Fruit fly (Drosophila melanogaster): ENCODE results near the gene mRpS2.

mRpS2 gene

DNA sequence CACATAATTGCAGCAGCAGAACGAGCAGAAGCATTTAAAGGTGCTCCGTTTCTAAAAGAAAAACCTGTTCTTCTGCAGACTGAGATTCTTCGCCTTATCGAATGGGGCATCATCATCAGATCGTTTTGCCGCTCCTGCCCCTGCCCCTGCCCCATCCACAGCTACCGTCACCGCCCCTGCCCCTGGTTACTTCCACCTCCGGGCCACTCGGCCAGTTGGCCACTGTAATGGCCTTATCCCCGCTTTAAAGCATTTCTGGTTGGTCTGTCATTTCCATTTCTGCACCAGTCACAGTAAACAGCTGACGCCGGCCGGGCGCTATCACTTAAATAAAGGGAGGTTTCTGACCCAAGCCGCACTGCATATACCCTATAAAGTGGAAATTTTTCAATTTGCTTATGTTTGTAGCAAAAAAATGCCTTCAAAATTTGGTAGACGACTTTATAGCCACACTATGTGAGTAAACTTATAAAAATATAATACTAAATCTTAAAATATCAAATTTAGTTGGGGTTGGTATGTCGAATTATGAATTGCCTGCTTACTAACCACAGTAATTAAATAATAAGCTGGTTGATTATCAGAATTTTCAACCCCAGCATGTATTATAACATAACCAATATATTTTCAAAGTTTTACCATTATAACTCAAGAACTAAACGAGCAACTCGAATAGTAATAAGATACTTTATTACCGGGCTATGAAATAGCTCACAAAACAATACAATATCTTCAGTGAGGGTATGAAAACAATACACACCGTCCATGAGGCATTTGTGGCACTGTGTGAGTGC, 39.3 kb downstream of the mRpS2 start:
- TF ChIP-seq Vsx2 (GFP tag; optimal IDR thresholded peaks at IDR 0.05; ENCODE audit: partially characterized antibody) (no peak), OdsH (GFP tag; optimal IDR thresholded peaks at IDR 0.05) (peak; percentile 68), CG9705 (GFP tag; optimal IDR thresholded peaks at IDR 0.05) (peak; percentile 60), woc (GFP tag; optimal IDR thresholded peaks at IDR 0.05) (peak; percentile 93), psq (GFP tag; optimal IDR thresholded peaks at IDR 0.05) (peak; percentile 69), pan (optimal IDR thresholded peaks at IDR 0.05) (no peak), h (GFP tag; optimal IDR thresholded peaks at IDR 0.05) (peak; percentile 58), Hnf4 (GFP tag; optimal IDR thresholded peaks at IDR 0.05) (peak; percentile 49), jim (GFP tag; optimal IDR thresholded peaks at IDR 0.05) (no peak), Jra (GFP tag; optimal IDR thresholded peaks at IDR 0.05) (no peak), sv (GFP tag; optimal IDR thresholded peaks at IDR 0.05) (peak; percentile 51), Hr83 (GFP tag; optimal IDR thresholded peaks at IDR 0.05; ENCODE audit: poor library complexity, severe bottlenecking) (no peak), brk (GFP tag; optimal IDR thresholded peaks at IDR 0.05) (peak; percentile 20), HLH106 (tag; optimal IDR thresholded peaks at IDR 0.05) (peak; percentile 75), dmrt93B (GFP tag; optimal IDR thresholded peaks at IDR 0.05) (peak; percentile 64), Sp1 (GFP tag; optimal IDR thresholded peaks at IDR 0.05) (peak; percentile 82), foxo (GFP tag; optimal IDR thresholded peaks at IDR 0.05) (peak in 1 of 2 experiments; percentile 70), Dfd (GFP tag; optimal IDR thresholded peaks at IDR 0.05) (no peak), dsf (GFP tag; optimal IDR thresholded peaks at IDR 0.05; ENCODE audit: borderline replicate concordance) (peak; percentile 5), fru (GFP tag; optimal IDR thresholded peaks at IDR 0.05) (peak; percentile 62), N (GFP tag; optimal IDR thresholded peaks at IDR 0.05) (no peak), Hr78 (GFP tag; optimal IDR thresholded peaks at IDR 0.05) (no peak), rgr (GFP tag; optimal IDR thresholded peaks at IDR 0.05) (peak; percentile 57), tai (GFP tag; optimal IDR thresholded peaks at IDR 0.05) (peak; percentile 31), ey (GFP tag; optimal IDR thresholded peaks at IDR 0.05) (peak; percentile 60), br (GFP tag; optimal IDR thresholded peaks at IDR 0.05) (peak; percentile 45)

DNA sequence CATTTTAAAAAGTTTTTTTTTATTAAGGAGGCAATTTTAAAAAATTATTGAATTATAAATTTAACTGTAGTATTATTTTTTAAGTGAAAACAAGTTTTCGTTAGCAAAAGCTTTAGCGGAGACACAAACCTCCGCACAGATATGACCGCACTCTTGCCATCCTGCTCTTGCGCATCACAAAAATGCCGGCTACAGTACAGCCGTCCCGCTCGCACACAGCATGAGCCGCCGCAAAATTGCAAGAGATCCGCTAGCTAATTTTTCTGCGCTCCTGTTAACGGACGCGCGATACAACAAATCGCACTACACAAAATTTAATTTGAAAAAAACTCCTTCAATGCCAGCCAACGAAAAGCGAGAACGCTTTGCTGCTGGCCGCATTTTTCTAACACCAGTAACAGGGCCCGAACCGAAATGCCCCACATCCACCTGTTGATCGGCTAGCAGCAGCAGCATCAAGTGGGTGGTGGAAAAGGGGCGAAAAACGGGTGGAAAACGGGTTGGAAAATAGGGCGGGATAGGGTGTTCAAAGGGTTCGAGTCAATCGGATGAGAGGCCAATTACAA, 40.1 kb downstream of the mRpS2 start:
- TF ChIP-seq OdsH (GFP tag; optimal IDR thresholded peaks at IDR 0.05) (peak; percentile 42), Hnf4 (GFP tag; optimal IDR thresholded peaks at IDR 0.05) (no peak), Sp1 (GFP tag; optimal IDR thresholded peaks at IDR 0.05) (peak; percentile 45), psq (GFP tag; optimal IDR thresholded peaks at IDR 0.05) (no peak), CG9705 (GFP tag; optimal IDR thresholded peaks at IDR 0.05) (no peak), Dfd (GFP tag; optimal IDR thresholded peaks at IDR 0.05) (no peak), Abd-B (GFP tag; optimal IDR thresholded peaks at IDR 0.05) (no peak), dsf (GFP tag; optimal IDR thresholded peaks at IDR 0.05; ENCODE audit: borderline replicate concordance) (no peak), br (GFP tag; optimal IDR thresholded peaks at IDR 0.05) (no peak), HLH106 (tag; optimal IDR thresholded peaks at IDR 0.05) (no peak), rgr (GFP tag; optimal IDR thresholded peaks at IDR 0.05) (peak; percentile 4), fru (GFP tag; optimal IDR thresholded peaks at IDR 0.05) (no peak), sage (GFP tag; optimal IDR thresholded peaks at IDR 0.05) (peak; percentile 15), usp (GFP tag; optimal IDR thresholded peaks at IDR 0.05) (no peak), dmrt93B (GFP tag; optimal IDR thresholded peaks at IDR 0.05) (no peak), woc (GFP tag; optimal IDR thresholded peaks at IDR 0.05) (peak; percentile 29), GATAd (GFP tag; optimal IDR thresholded peaks at IDR 0.05) (no peak), h (GFP tag; optimal IDR thresholded peaks at IDR 0.05) (peak; percentile 54), N (GFP tag; optimal IDR thresholded peaks at IDR 0.05) (no peak), jim (GFP tag; optimal IDR thresholded peaks at IDR 0.05) (no peak), Dif (GFP tag; optimal IDR thresholded peaks at IDR 0.05; ENCODE audit: partially characterized antibody) (peak; percentile 73), Jra (GFP tag; optimal IDR thresholded peaks at IDR 0.05) (no peak), Hr83 (GFP tag; optimal IDR thresholded peaks at IDR 0.05; ENCODE audit: poor library complexity, severe bottlenecking) (no peak), Myc (optimal IDR thresholded peaks at IDR 0.05) (no peak), Hr78 (GFP tag; optimal IDR thresholded peaks at IDR 0.05) (no peak), brk (GFP tag; optimal IDR thresholded peaks at IDR 0.05) (peak; percentile 46), foxo (GFP tag; optimal IDR thresholded peaks at IDR 0.05) (no peak), pan (optimal IDR thresholded peaks at IDR 0.05) (no peak), CG32264 (GFP tag; optimal IDR thresholded peaks at IDR 0.05) (no peak), sv (GFP tag; optimal IDR thresholded peaks at IDR 0.05) (no peak), CrebA (GFP tag; optimal IDR thresholded peaks at IDR 0.05; ENCODE audit: borderline replicate concordance) (no peak), Rel (GFP tag; optimal IDR thresholded peaks at IDR 0.05) (no peak), Rel (tag; optimal IDR thresholded peaks at IDR 0.05) (peak; percentile 44), dl (GFP tag; optimal IDR thresholded peaks at IDR 0.05; ENCODE audit: insufficient read depth in 1 of 2, partially characterized antibody in 2 of 2) (peak in 1 of 2 experiments; percentile 26), ey (GFP tag; optimal IDR thresholded peaks at IDR 0.05) (peak; percentile 0), tai (GFP tag; optimal IDR thresholded peaks at IDR 0.05) (no peak), lola (GFP tag; optimal IDR thresholded peaks at IDR 0.05) (no peak), Vsx2 (GFP tag; optimal IDR thresholded peaks at IDR 0.05; ENCODE audit: partially characterized antibody) (peak; percentile 79), Mio (GFP tag; optimal IDR thresholded peaks at IDR 0.05) (no peak)
